Worm (Caenorhabditis elegans) whole organism, mixed stage, embryonic: ENCODE results near the gene C44B11.4.

Experiments used
- lsy-2 ChIP-seq: fragments of 150-350 bp; optimal IDR thresholded peaks from 2 replicates; lab custom pipeline; 2014; ENCODE audit warnings: missing biosample characterization, missing genetic modification characterization
- mep-1 ChIP-seq: fragments of 150-350 bp; optimal IDR thresholded peaks from 2 replicates; lab custom pipeline; 2017; ENCODE audit warnings: missing biosample characterization, missing genetic modification reagents, missing genetic modification characterization, inconsistent platforms
- nhr-12 ChIP-seq: fragments of 150-350 bp; optimal IDR thresholded peaks from 2 replicates; lab custom pipeline; 2014; ENCODE audit warnings: missing biosample characterization, missing genetic modification characterization
- nhr-28 ChIP-seq: fragments of 150-350 bp; optimal IDR thresholded peaks from 2 replicates; lab custom pipeline; 2014; ENCODE audit warnings: missing biosample characterization, missing genetic modification characterization
- pha-4 ChIP-seq: fragments of 150-350 bp; optimal IDR thresholded peaks from 2 replicates; lab custom pipeline; 2018; ENCODE audit warnings: missing biosample characterization, missing genetic modification reagents, missing genetic modification characterization
- ztf-11 ChIP-seq: fragments of 150-350 bp; optimal IDR thresholded peaks from 2 replicates; lab custom pipeline; 2014; ENCODE audit warnings: missing biosample characterization, missing genetic modification characterization

- TF ChIP-seq pha-4 (tag; lab: Kevin White, UChicago) (no peak), mep-1 (tag; lab: Kevin White, UChicago) (no peak), ztf-11 (tag; lab: Kevin White, UChicago) (no peak), lsy-2 (tag; lab: Kevin White, UChicago) (no peak), nhr-28 (no peak), nhr-12 (tag; lab: Kevin White, UChicago) (no peak)
Measured at ce11 chrIII:3185980-3186379, 42.4 kb upstream of the C44B11.4 start, which contains the start of gene mks-1.
